Fruit fly (Drosophila melanogaster): Measurements from ENCODE around the gene CG5704.

CG5704 gene

DNA sequence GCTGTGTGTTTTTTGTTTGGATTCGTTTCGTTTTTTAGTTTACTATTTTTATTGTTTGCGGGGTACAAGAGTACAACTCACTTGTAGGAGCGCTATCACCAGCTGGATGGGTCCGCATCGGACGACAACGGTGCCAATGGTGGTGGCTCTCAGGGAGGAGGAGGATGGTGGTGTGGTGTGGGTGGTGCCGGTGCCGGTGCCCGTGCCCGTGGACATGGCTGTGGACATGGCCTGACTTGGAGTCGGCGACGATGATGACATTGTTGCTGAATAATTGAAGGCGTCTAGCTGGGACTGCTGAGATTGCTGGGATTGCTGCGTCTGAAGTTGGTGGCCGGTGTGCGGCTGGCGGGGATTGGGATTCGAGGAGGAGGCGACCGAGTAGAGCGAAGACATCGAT is 21.1 kb downstream of the CG5704 start (continued):
- TF ChIP-seq Deaf1 (tag; optimal IDR thresholded peaks at IDR 0.05) (no peak), Nf-YB (GFP tag; optimal IDR thresholded peaks at IDR 0.05) (no peak), tin (GFP tag; optimal IDR thresholded peaks at IDR 0.05) (no peak), eve (GFP tag; optimal IDR thresholded peaks at IDR 0.05) (no peak), H2.0 (GFP tag; IDR thresholded peaks at IDR 0.05) (no peak), CG14667 (GFP tag; IDR thresholded peaks at IDR 0.05) (no peak)

DNA sequence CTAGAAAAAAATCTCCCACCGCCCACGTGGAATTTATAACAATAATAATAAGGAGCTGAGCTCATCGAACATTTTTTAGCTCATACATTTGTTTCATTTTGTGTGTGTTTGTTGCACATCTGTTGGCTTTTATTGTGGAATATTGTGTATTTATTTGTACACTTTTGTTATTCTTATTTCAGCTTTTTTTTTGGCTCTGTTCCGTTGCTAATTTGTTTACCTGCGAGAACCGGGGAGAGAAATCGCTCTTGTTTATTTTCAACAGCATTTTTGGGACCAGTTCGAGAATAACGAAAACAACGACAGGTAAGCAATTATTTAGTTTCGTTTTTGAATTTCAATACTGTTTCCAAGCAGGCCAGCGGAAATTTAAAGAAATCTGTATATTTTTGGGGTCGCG is 23.0 kb downstream of the CG5704 start:
- TF ChIP-seq sd (tag; optimal IDR thresholded peaks at IDR 0.05) (peak; percentile 66), CG15601 (tag; optimal IDR thresholded peaks at IDR 0.05) (peak; percentile 14), dpn (GFP tag; optimal IDR thresholded peaks at IDR 0.05) (no peak), CG12769 (tag; optimal IDR thresholded peaks at IDR 0.05) (peak; percentile 16), CG8944 (GFP tag; optimal IDR thresholded peaks at IDR 0.05) (no peak), kay (GFP tag; optimal IDR thresholded peaks at IDR 0.05) (no peak), ATbp (GFP tag; optimal IDR thresholded peaks at IDR 0.05) (peak; percentile 48), fd3F (GFP tag; optimal IDR thresholded peaks at IDR 0.05) (peak; percentile 21), Rfx (GFP tag; IDR thresholded peaks at IDR 0.05) (peak; percentile 18; the same call in 1 of the 2 replicates), CG14014 (GFP tag; IDR thresholded peaks at IDR 0.05) (peak; percentile 27; the same call in 1 of the 2 replicates), CG17568 (GFP tag; optimal IDR thresholded peaks at IDR 0.05) (peak; percentile 44), lab (GFP tag; optimal IDR thresholded peaks at IDR 0.05) (peak; percentile 11)

DNA sequence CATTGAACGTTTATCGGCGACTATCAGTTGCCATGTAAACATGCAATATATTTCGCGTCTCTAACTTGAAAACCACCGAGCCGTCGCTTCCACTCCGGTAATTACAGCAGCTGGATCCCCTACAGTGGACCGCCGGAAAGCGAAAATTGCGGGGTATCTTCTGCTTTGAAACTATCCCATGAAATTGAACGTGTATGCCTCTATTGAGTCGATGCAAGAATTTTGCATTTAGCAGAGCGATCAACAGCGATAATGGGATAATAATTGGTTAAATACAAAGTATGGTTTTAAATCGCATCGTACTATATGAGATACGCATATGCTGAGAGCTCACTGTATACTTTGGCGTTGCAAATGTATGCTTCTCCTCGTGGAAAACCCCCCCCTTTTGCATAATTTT is 25.8 kb downstream of the CG5704 start:
- TF ChIP-seq row (GFP tag; IDR thresholded peaks at IDR 0.05): 0 out of 3 replicates have a peak, but pooled peaks have one; percentile 26
- peak; percentile 23 for TF ChIP-seq grau (tag; optimal IDR thresholded peaks at IDR 0.05)
- TF ChIP-seq Optix (GFP tag; IDR thresholded peaks at IDR 0.05): no peak
- no peak for TF ChIP-seq CG3726 (GFP tag; IDR thresholded peaks at IDR 0.05)

DNA sequence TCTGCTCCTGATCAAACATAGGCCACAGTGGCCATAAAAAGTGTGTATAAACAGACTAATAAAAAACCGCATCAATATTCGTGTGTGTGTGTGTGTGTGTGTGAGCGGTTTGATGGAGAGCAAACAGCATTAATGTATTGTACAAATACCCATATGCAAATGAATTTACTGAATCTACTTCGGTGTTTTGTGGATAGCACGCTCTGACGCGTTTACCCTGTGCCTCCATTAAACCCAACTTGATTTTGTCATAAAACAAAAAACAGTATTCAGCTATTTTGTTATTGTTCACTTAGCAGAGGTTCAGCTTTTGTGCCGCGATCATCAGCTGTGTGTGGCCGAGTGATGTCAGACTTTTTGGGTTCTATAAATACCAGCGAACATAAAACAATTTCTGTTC is 26.4 kb downstream of the CG5704 start:
- no peak for TF ChIP-seq CG34224 (GFP tag; IDR thresholded peaks at IDR 0.05; ENCODE audit: partially characterized antibody)
- peak; percentile 52 for TF ChIP-seq mirr (GFP tag; optimal IDR thresholded peaks at IDR 0.05)
- TF ChIP-seq Optix (GFP tag; IDR thresholded peaks at IDR 0.05): no peak
- no peak for TF ChIP-seq btn (GFP tag; optimal IDR thresholded peaks at IDR 0.05)
- TF ChIP-seq caup (GFP tag; optimal IDR thresholded peaks at IDR 0.05; ENCODE audit: severe bottlenecking): peak; percentile 52
- peak; percentile 21; the same call in 1 of the 2 replicates for TF ChIP-seq CG14014 (GFP tag; IDR thresholded peaks at IDR 0.05)
- TF ChIP-seq sens-2 (GFP tag; IDR thresholded peaks at IDR 0.05): no peak
- peak; percentile 40 for TF ChIP-seq cg (GFP tag; optimal IDR thresholded peaks at IDR 0.05)
- TF ChIP-seq CG9437 (GFP tag; optimal IDR thresholded peaks at IDR 0.05): no peak
- no peak for TF ChIP-seq zfh1 (GFP tag; IDR thresholded peaks at IDR 0.05)
- no peak for TF ChIP-seq CTCF (GFP tag; optimal IDR thresholded peaks at IDR 0.05)
- no peak for TF ChIP-seq aop (GFP tag; IDR thresholded peaks at IDR 0.05)
- TF ChIP-seq Abd-B (GFP tag; optimal IDR thresholded peaks at IDR 0.05): peak; percentile 28
- no peak for TF ChIP-seq CG2202 (tag; optimal IDR thresholded peaks at IDR 0.05)
- TF ChIP-seq CG42726 (GFP tag; IDR thresholded peaks at IDR 0.05; ENCODE audit: partially characterized antibody): no peak
- no peak for TF ChIP-seq danr (GFP tag; IDR thresholded peaks at IDR 0.05)
- no peak for TF ChIP-seq ems (GFP tag; optimal IDR thresholded peaks at IDR 0.05)
- no peak for TF ChIP-seq Oli (tag; optimal IDR thresholded peaks at IDR 0.05)
- no peak for TF ChIP-seq hkb (optimal IDR thresholded peaks at IDR 0.05)
- TF ChIP-seq hkb (GFP tag; IDR thresholded peaks at IDR 0.05): peak; percentile 20; the same call in 1 of the 2 replicates
- TF ChIP-seq slp2 (GFP tag; optimal IDR thresholded peaks at IDR 0.05): no peak
- no peak for TF ChIP-seq tgo (GFP tag; IDR thresholded peaks at IDR 0.05)
- TF ChIP-seq Lim3 (GFP tag; IDR thresholded peaks at IDR 0.05): no peak
- TF ChIP-seq gsb-n (tag; optimal IDR thresholded peaks at IDR 0.05): no peak
- TF ChIP-seq Hmr (GFP tag; optimal IDR thresholded peaks at IDR 0.05): peak; percentile 14
- no peak for TF ChIP-seq sisA (GFP tag; IDR thresholded peaks at IDR 0.05)
- no peak for TF ChIP-seq CG2120 (GFP tag; optimal IDR thresholded peaks at IDR 0.05)
- no peak for TF ChIP-seq CG2129 (GFP tag; IDR thresholded peaks at IDR 0.05; ENCODE audit: partially characterized antibody)

Measured in whole organism, embryonic.